Worm (Caenorhabditis elegans) whole organism, early embryonic: ENCODE measurements around the gene C06G3.8.

ENCODE experiments used
- B0310.2 ChIP-seq: sonication (generic microtip); optimal IDR thresholded peaks from 2 replicates; lab custom pipeline; 2016; ENCODE audit warnings: mild to moderate bottlenecking, missing genetic modification characterization, missing compliant biosample characterization
- F13C5.2 ChIP-seq: sonication (generic microtip); optimal IDR thresholded peaks from 2 replicates; lab custom pipeline; 2017; ENCODE audit warnings: mild to moderate bottlenecking, missing genetic modification characterization, inconsistent platforms, missing compliant biosample characterization
- aly-1 ChIP-seq: sonication (generic microtip); optimal IDR thresholded peaks from 2 replicates; lab custom pipeline; 2016; ENCODE audit warnings: missing genetic modification characterization, missing compliant biosample characterization
- ama-1 ChIP-seq: fragments of 150-350 bp; optimal IDR thresholded peaks from 2 replicates; lab custom pipeline; 2014
- ceh-13 ChIP-seq: fragments of 200-800 bp; sonication (Bioruptor generic); optimal IDR thresholded peaks from 2 replicates; lab custom pipeline; 2018; ENCODE audit warnings: mild to moderate bottlenecking, missing genetic modification characterization, missing compliant biosample characterization
- ceh-36 ChIP-seq: sonication (generic microtip); optimal IDR thresholded peaks from 2 replicates; lab custom pipeline; 2016; ENCODE audit warnings: missing genetic modification characterization, inconsistent platforms, missing compliant biosample characterization
- ets-7 ChIP-seq: sonication (generic microtip); optimal IDR thresholded peaks from 2 replicates; lab custom pipeline; 2016; ENCODE audit warnings: missing genotype, missing genetic modification characterization, missing compliant biosample characterization
- flt-1 ChIP-seq: fragments of 200-800 bp; sonication (Bioruptor generic); IDR thresholded peaks from 2 replicates; pipeline ENCODE4 v1.3.6; 2022; ENCODE audit warnings: missing genetic modification characterization, missing compliant biosample characterization
- hmbx-1 ChIP-seq: sonication (generic microtip); optimal IDR thresholded peaks from 2 replicates; lab custom pipeline; 2016; ENCODE audit warnings: mild to moderate bottlenecking, missing genetic modification characterization, missing compliant biosample characterization
- hmg-4 ChIP-seq: fragments of 200-800 bp; sonication (Bioruptor generic); optimal IDR thresholded peaks from 2 replicates; lab custom pipeline; 2018; ENCODE audit warnings: mild to moderate bottlenecking, missing genetic modification characterization, missing compliant biosample characterization
- hnd-1 ChIP-seq: sonication (generic microtip); optimal IDR thresholded peaks from 2 replicates; lab custom pipeline; 2016; ENCODE audit warnings: missing genetic modification characterization, missing compliant biosample characterization
- pes-1 ChIP-seq: fragments of 200-800 bp; sonication (Bioruptor generic); IDR thresholded peaks from 2 replicates; pipeline ENCODE4 v1.3.6; 2022; ENCODE audit warnings: missing genetic modification reagents, missing genetic modification characterization, missing compliant biosample characterization
- scrt-1 ChIP-seq: fragments of 200-800 bp; sonication (Bioruptor generic); IDR thresholded peaks from 2 replicates; pipeline ENCODE4 v1.3.6; 2022; ENCODE audit warnings: missing genetic modification characterization, missing compliant biosample characterization
- sea-1 ChIP-seq: fragments of 200-800 bp; sonication (Bioruptor generic); conservative IDR thresholded peaks from 2 replicates; pipeline ENCODE4 v1.3.6; 2022; ENCODE audit warnings: missing genetic modification characterization, missing compliant biosample characterization
- tbx-11 ChIP-seq: fragments of 200-800 bp; sonication (Bioruptor generic); IDR thresholded peaks from 2 replicates; pipeline ENCODE4 v1.3.6; 2022; ENCODE audit warnings: missing genetic modification characterization, missing compliant biosample characterization
- tbx-37 ChIP-seq: fragments of 200-800 bp; sonication (Bioruptor generic); conservative IDR thresholded peaks from 2 replicates; pipeline ENCODE4 v1.3.6; 2022; ENCODE audit warnings: missing genetic modification reagents, missing genetic modification characterization, missing compliant biosample characterization
- tra-4 ChIP-seq: sonication (generic microtip); optimal IDR thresholded peaks from 2 replicates; lab custom pipeline; 2017; ENCODE audit warnings: missing genetic modification characterization, missing compliant biosample characterization

Gene C06G3.8

DNA sequence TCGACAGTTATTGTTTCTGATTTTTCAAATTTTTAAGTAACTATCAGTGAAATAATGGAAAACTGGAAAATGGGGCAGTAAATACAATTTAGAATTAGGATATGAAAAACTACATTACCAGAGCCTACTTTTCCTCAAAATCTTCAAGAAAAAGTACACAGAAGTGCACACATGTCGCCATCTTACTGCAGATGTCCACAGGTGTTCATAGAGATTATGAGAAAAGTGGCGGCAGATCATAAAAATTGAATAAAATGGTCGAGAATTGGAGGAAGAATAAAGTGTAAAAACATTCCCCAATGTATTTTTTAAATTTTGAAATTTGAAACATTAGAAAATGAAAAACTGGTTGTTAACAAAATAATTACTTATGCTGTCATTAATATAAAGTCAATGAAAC, 34.4 kb downstream of the C06G3.8 start:
- TF ChIP-seq tbx-37 (GFP tag; lab: Robert Waterston, UW): no peak
- no peak for TF ChIP-seq pes-1
- TF ChIP-seq sea-1 (GFP tag; lab: Robert Waterston, UW): no peak
- TF ChIP-seq ama-1 (lab: Kevin White, UChicago): no peak
- no peak for TF ChIP-seq hnd-1 (tag; lab: Kevin White, UChicago)
- no peak for TF ChIP-seq ceh-13 (GFP tag; lab: Kevin White, UChicago)
- TF ChIP-seq B0310.2: no peak

DNA sequence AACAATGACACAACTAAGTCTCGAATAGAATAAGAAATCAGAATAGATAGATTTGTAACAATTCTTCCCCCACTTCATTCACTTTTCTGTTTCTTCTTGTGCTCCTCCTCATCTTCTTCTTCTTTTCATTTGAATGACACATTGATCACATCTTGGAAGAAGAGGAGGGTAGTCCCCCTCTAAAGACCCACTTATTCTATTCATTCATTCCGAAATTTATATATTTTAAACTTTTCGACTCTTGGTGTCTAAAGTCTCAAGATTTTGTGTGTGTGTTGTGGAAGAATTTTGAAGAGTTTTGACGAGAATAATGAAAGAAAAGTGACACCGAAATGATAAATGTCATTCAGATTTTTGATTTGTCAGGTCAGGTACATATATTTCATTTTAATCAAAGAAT, 41.3 kb downstream of the C06G3.8 start:
- no peak for TF ChIP-seq aly-1 (tag; lab: Kevin White, UChicago)
- no peak for TF ChIP-seq hmg-4 (GFP tag; lab: Kevin White, UChicago)
- TF ChIP-seq tra-4 (tag; lab: Kevin White, UChicago): no peak
- TF ChIP-seq pes-1: no peak
- no peak for TF ChIP-seq ama-1 (lab: Kevin White, UChicago)
- no peak for TF ChIP-seq flt-1 (GFP tag; lab: Robert Waterston, UW)
- no peak for TF ChIP-seq ets-7 (tag; lab: Kevin White, UChicago)
- TF ChIP-seq tbx-37 (GFP tag; lab: Robert Waterston, UW): no peak
- no peak for TF ChIP-seq hnd-1 (tag; lab: Kevin White, UChicago)
- no peak for TF ChIP-seq ceh-36 (tag; lab: Kevin White, UChicago)
- TF ChIP-seq sea-1 (GFP tag; lab: Robert Waterston, UW): no peak
- no peak for TF ChIP-seq hmbx-1
- TF ChIP-seq B0310.2: no peak

DNA sequence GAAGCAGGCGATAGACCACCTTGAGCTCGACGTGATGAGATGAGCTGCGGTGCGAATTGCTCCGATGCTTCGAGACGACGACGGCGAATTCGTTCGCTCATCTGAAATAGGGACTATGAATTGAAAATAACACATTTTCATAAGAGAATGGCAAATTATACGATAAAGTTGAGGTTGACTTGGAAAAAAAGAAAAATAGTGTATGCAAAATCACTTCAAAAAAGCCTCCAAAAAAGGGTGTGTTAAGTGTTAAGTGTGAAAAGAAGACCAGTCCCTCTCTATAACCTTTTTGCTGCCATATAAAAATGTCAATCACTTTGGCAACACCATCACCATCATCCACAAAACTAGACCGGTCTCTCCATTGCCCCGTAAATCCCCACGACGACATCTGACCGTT, 45.5 kb downstream of the C06G3.8 start, which contains the start of gene prkl-1:
Gene prkl-1, minus strand, starts transcription at position 101 of the 400 bp plus-strand sequence.
- no peak for TF ChIP-seq tbx-37 (GFP tag; lab: Robert Waterston, UW)
- no peak for TF ChIP-seq hmbx-1
- no peak for TF ChIP-seq ceh-13 (GFP tag; lab: Kevin White, UChicago)
- no peak for TF ChIP-seq hnd-1 (tag; lab: Kevin White, UChicago)
- TF ChIP-seq F13C5.2 (tag; lab: Kevin White, UChicago): no peak
- no peak for TF ChIP-seq scrt-1
- no peak for TF ChIP-seq B0310.2
- no peak for TF ChIP-seq sea-1 (GFP tag; lab: Robert Waterston, UW)
- TF ChIP-seq flt-1 (GFP tag; lab: Robert Waterston, UW): no peak
- TF ChIP-seq aly-1 (tag; lab: Kevin White, UChicago): no peak
- no peak for TF ChIP-seq tbx-11 (GFP tag; lab: Robert Waterston, UW)

DNA sequence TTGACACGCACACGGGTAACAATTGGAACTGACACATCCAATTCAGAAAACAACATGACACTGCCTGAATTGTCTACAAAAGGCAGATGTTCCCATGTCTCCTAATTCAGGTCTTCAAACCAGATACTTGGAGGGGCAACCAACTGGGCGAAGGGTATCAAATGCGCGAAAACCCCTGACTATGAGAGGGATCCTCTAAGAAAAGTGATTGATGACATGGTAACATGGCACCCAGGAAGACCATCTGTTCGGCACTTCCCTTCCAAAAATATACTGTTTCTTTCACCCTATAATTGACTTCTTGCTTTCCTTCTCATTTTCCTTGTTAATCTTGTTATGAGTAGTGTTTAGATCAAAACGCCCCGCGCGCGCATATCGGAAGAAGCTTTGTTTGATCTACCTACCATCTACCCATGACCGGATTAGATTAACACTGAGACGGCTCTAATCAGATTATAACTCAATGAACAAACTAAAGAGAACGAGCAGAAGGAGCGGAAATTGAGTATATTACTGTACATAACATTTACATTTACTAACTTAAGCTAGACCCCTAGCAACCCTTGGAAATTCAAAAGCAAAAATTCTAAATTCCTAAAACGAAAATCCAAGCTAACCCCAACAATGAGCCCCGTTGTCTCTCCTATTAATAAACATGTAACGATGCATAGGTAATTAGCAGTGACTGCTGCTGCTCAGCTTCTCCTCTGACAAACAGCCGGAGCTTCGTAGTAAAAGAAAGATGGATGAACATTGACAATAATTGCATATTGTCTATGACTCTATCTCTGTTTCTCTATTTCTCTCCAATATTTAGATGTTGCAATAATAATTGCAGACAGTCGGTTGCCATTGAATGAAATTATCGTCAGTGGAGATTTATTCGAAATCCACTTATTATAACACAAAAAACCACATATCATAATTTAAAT, 47.6 kb downstream of the C06G3.8 start:
- TF ChIP-seq ceh-36 (tag; lab: Kevin White, UChicago) (peak; percentile 3), tra-4 (tag; lab: Kevin White, UChicago) (no peak)
